Worm (Caenorhabditis elegans): Measurements from ENCODE around the gene ilkp-1.

ilkp-1 gene

DNA sequence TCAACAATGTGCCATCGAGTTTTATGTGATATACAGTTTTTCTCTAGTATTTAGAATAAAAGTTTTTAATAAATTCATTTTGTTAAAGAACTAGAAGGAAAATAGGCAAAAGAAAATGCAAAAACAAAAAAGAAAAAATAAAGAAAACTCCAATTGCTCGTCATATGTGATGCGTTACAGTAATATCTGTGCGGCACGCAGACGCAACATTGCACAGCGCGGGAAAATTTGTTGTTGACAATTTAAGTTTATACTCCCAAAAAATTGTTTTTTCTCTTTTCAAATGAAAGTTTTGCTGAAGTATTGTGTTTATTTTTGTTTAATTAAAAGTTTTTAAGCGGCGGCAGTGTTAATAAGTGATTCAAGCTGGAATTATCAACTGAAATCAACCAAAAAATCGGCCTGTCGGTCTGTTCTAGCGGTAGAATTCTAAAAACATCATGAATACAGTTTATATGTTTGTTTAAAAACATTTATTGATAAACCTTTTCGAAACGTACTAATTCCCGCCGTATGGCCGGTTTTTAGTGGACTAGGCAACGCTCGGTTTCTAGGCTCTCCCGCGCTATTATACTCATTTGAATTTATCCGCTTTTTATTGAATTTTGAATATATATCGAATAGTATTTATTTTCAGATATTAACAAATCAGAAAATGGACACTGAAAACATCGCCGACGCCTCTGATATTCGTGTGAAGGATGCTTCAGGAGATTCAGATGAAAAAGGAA lies 56.1 kb downstream of the ilkp-1 start, which contains the start of gene nasp-1:
Gene nasp-1 (plus strand): TSS at position 632 of the 731 bp plus-strand sequence.
- no peak for TF ChIP-seq nhr-90 (tag; optimal IDR thresholded peaks at IDR 0.05)
- no peak for TF ChIP-seq ceh-100 (GFP tag; IDR thresholded peaks at IDR 0.05)
- TF ChIP-seq ztf-3 (GFP tag; optimal IDR thresholded peaks at IDR 0.05) = no peak
- TF ChIP-seq F23B12.7 (tag; optimal IDR thresholded peaks at IDR 0.05; ENCODE audit: insufficient read depth) = no peak
- TF ChIP-seq snpc-1.3 (tag; optimal IDR thresholded peaks at IDR 0.05; ENCODE audit: insufficient read depth) = peak; percentile 70
- TF ChIP-seq tbp1 (GFP tag; optimal IDR thresholded peaks at IDR 0.05) = peak; percentile 12
- no peak for TF ChIP-seq F52B5.7 (tag; optimal IDR thresholded peaks at IDR 0.05)
- TF ChIP-seq ceh-58 (GFP tag; IDR thresholded peaks at IDR 0.05) = no peak
- peak; percentile 91 for TF ChIP-seq lsl-1 (GFP tag; optimal IDR thresholded peaks at IDR 0.05)
- TF ChIP-seq F55B11.4 (tag; optimal IDR thresholded peaks at IDR 0.05; ENCODE audit: borderline replicate concordance, insufficient read depth) = no peak
- TF ChIP-seq F33H1.4 (GFP tag; IDR thresholded peaks at IDR 0.05) = peak; percentile 70
- TF ChIP-seq dox-1 (GFP tag; IDR thresholded peaks at IDR 0.05) = peak; percentile 38; the same call in 1 of the 2 replicates
- TF ChIP-seq lin-35 (GFP tag; optimal IDR thresholded peaks at IDR 0.05) = peak in 1 of 3 experiments; percentile 3
- no peak for TF ChIP-seq ztf-26 (tag; optimal IDR thresholded peaks at IDR 0.05)
- TF ChIP-seq pbrm-1 (GFP tag; IDR thresholded peaks at IDR 0.05) = no peak
- no peak for TF ChIP-seq sdz-38 (tag; optimal IDR thresholded peaks at IDR 0.05)
- TF ChIP-seq ztf-28 (GFP tag; IDR thresholded peaks at IDR 0.05) = no peak
- no peak for TF ChIP-seq zim-3 (tag; optimal IDR thresholded peaks at IDR 0.05)
- no peak for TF ChIP-seq aptf-2 (GFP tag; conservative IDR thresholded peaks at IDR 0.05)
- TF ChIP-seq ceh-27 (GFP tag; optimal IDR thresholded peaks at IDR 0.05) = no peak
- no peak for TF ChIP-seq unc-62 (GFP tag; optimal IDR thresholded peaks at IDR 0.05)
- no peak for TF ChIP-seq cebp-1 (GFP tag; IDR thresholded peaks at IDR 0.05)
- TF ChIP-seq cebp-1 (tag; optimal IDR thresholded peaks at IDR 0.05) = peak; percentile 19
- no peak for TF ChIP-seq tlf-1 (GFP tag; optimal IDR thresholded peaks at IDR 0.05)
- TF ChIP-seq xnd-1 (tag; optimal IDR thresholded peaks at IDR 0.05) = peak; percentile 30
- no peak for TF ChIP-seq him-1 (tag; optimal IDR thresholded peaks at IDR 0.05)
- TF ChIP-seq dpl-1 (GFP tag; optimal IDR thresholded peaks at IDR 0.05) = peak; percentile 83
- TF ChIP-seq B0336.3 (GFP tag; IDR thresholded peaks at IDR 0.05) = no peak
- no peak for TF ChIP-seq C06A6.2 (GFP tag; conservative IDR thresholded peaks at IDR 0.05)
- no peak for TF ChIP-seq T26A5.8 (tag; optimal IDR thresholded peaks at IDR 0.05)
- no peak for TF ChIP-seq ama-1 (optimal IDR thresholded peaks at IDR 0.05)
- TF ChIP-seq ama-1 (GFP tag; optimal IDR thresholded peaks at IDR 0.05) = no peak
- no peak for TF ChIP-seq rec-8 (tag; optimal IDR thresholded peaks at IDR 0.05)
- 0 out of 2 replicates have a peak, but pooled peaks have one; percentile 6 for TF ChIP-seq rcor-1 (GFP tag; IDR thresholded peaks at IDR 0.05)
- TF ChIP-seq snpc-3.4 (tag; optimal IDR thresholded peaks at IDR 0.05) = peak; percentile 67
- peak; percentile 81 for TF ChIP-seq D2030.7 (GFP tag; IDR thresholded peaks at IDR 0.05)
- TF ChIP-seq rpc-1 (optimal IDR thresholded peaks at IDR 0.05) = no peak
- TF ChIP-seq rpc-1 (tag; optimal IDR thresholded peaks at IDR 0.05) = no peak
- TF ChIP-seq F37B4.10 (GFP tag; IDR thresholded peaks at IDR 0.05) = no peak
- TF ChIP-seq K12H6.12 (tag; optimal IDR thresholded peaks at IDR 0.05) = no peak
- TF ChIP-seq ceh-91 (GFP tag; IDR thresholded peaks at IDR 0.05) = peak; percentile 58; the same call in 1 of the 2 replicates
- no peak for TF ChIP-seq ets-4 (GFP tag; optimal IDR thresholded peaks at IDR 0.05)
- peak; percentile 48; the same call in 1 of the 2 replicates for TF ChIP-seq lin-26 (GFP tag; IDR thresholded peaks at IDR 0.05)
- TF ChIP-seq Y79H2A.3 (GFP tag; conservative IDR thresholded peaks at IDR 0.05) = no peak
- TF ChIP-seq athp-1 (tag; optimal IDR thresholded peaks at IDR 0.05) = no peak
- no peak for TF ChIP-seq Y56A3A.18 (GFP tag; IDR thresholded peaks at IDR 0.05)
- peak; percentile 69; the same call in 1 of the 2 replicates for TF ChIP-seq hsf-1 (GFP tag; IDR thresholded peaks at IDR 0.05)
- TF ChIP-seq madf-8 (GFP tag; conservative IDR thresholded peaks at IDR 0.05) = peak; percentile 79

Data from whole organism, young adult.